Worm (Caenorhabditis elegans): ENCODE results near the gene kgb-2.

kgb-2 gene

DNA sequence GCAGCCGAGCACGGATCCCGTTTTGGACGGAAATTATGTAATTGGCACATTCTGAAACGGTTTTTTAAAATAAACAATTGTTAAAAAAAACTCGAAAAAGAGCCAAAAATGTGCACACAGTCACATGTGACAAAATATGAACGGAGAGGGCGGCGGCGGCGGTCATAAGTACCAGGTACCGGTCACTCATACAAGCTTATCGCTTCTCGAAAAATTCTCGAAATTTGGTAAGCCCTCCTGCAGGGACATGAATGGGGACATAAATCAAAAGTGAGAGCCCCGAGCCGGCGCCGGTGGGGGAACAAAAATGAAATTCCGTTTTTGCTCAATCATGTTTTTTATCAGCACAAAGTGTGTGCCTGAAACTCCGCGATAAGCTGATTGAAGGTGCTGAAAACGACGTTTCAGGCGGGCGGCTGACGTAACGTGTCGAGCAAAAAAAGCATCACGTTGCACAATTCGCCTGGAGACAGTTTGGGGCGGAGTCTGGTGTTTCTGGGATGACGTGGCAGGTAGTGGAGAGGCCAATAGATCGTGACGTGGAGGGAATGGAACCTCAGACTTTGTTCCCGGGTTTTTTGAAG lies 6.5 kb downstream of the kgb-2 start, which contains the start of gene ltah-1.2:
Gene ltah-1.2 (minus strand): TSS at position 51 of the 584 bp plus-strand sequence.
- TF ChIP-seq nhr-237 (tag; optimal IDR thresholded peaks at IDR 0.05) (no peak), elt-2 (tag; optimal IDR thresholded peaks at IDR 0.05) (peak; percentile 90), hmg-11 (tag; optimal IDR thresholded peaks at IDR 0.05) (no peak), ceh-9 (tag; optimal IDR thresholded peaks at IDR 0.05) (no peak), nfya-1 (tag; optimal IDR thresholded peaks at IDR 0.05; ENCODE audit: insufficient read depth) (peak; percentile 38), pqm-1 (tag; optimal IDR thresholded peaks at IDR 0.05) (peak; percentile 43)

DNA sequence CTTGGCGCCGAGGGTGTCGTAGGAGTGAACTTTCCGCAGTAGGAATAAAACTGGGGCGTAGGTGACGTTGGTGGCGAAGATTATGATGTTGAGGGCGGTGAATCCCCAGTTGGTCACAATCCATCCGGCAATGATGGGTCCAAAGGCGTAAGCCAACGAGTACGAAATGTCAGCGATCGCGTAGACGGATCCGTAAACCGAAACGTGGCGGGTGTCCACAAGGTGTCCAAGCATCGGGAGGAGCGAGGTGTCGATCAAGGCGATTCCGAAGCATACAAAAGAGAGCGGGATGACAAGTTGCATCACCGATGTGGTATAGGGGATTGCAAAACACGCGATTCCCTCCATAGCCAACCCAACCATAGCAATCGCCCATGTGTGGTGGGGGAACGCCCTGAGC lies 12.1 kb downstream of the kgb-2 start:
- TF ChIP-seq lin-15B (tag; optimal IDR thresholded peaks at IDR 0.05) (no peak), nhr-11 (tag; optimal IDR thresholded peaks at IDR 0.05) (no peak), hmg-11 (tag; optimal IDR thresholded peaks at IDR 0.05) (no peak), ceh-82 (tag; optimal IDR thresholded peaks at IDR 0.05) (no peak), pqm-1 (tag; optimal IDR thresholded peaks at IDR 0.05) (no peak), nhr-43 (tag; optimal IDR thresholded peaks at IDR 0.05; ENCODE audit: poor library complexity, severe bottlenecking) (no peak), daf-12 (tag; optimal IDR thresholded peaks at IDR 0.05) (no peak)

DNA sequence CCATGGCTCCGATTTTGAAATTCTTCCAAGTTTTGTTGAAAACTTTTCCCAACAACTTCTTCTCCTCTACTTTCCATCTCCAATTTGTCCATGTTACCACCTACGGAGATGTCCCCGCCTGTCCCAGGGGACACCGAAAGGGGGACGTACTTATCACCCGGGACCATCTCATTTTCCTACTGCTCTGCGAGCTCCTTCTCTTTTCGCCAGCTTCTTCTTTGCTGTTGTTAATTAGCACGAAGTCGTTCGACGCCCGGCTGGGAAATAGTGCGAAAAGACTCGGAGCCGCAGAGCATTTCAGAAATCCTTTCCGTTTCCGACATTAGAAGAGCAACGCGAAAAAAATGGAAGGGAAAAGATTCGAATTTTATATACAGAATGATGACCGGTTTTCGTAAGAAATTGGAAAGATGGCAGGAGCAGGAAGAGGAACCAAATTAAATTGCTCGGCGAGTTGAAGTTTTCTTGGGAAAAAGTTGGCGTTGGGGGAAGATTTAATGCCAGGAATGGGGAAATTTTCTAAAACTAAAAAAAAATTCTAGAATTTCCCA lies 15.3 kb downstream of the kgb-2 start:
- TF ChIP-seq ZK546.5 (tag; optimal IDR thresholded peaks at IDR 0.05) = no peak
- TF ChIP-seq jun-1 (tag; optimal IDR thresholded peaks at IDR 0.05) = no peak
- no peak for TF ChIP-seq snpc-4 (tag; optimal IDR thresholded peaks at IDR 0.05)
- no peak for TF ChIP-seq nhr-43 (tag; optimal IDR thresholded peaks at IDR 0.05; ENCODE audit: poor library complexity, severe bottlenecking)
- no peak for TF ChIP-seq skn-1 (tag; optimal IDR thresholded peaks at IDR 0.05)
- TF ChIP-seq nhr-28 (tag; optimal IDR thresholded peaks at IDR 0.05) = no peak
- TF ChIP-seq fkh-10 (GFP tag; optimal IDR thresholded peaks at IDR 0.05) = no peak

DNA sequence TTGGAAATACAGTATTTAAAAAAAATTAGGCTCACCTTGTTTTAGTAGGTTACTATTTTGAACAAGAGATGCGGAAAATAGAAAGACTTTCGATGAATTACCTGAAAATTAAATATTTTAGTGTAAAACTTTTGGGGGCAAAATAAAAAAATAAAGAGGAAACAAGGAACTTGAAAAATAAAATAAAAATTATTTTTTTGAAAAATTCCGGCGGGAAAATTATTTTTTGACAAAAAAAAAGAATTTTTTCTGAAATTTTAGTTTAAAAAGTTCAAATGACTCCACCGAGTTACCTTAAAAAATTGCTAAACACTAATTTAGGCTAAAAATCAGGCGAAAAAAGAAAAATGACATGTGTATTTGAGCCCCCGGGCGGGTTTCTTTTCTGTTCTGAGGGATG lies 18.0 kb downstream of the kgb-2 start, which contains the start of the genes cha-1 and unc-17:
Gene cha-1 (minus strand): TSS at position 101 of the 400 bp plus-strand sequence.
Gene unc-17 (minus strand): TSS at position 103 of the 400 bp plus-strand sequence.
- TF ChIP-seq snpc-4 (tag; optimal IDR thresholded peaks at IDR 0.05) = no peak

DNA sequence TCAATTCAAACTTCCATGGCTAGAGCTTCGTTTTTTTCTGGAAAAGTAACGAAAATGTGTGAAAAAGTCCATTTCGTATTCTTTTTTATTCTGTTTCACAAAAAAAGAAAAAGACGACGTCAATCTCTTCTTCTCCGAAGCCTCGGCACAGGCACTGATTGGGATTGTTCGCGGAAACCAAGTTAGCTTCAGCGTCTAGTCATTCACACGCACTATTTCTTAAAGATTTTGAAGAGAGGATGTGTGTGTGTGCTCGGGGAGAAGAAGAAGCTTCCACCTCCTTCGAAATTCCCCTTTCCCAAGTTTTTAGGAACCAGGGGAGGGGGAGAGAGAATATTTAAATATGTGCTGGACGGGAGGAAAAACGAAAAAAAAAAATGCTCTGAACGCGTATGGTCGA lies 19.9 kb downstream of the kgb-2 start:
- TF ChIP-seq eor-1 (tag; optimal IDR thresholded peaks at IDR 0.05) = no peak
- TF ChIP-seq mml-1 (tag; optimal IDR thresholded peaks at IDR 0.05) = no peak
- peak; percentile 25 for TF ChIP-seq nfya-1 (tag; optimal IDR thresholded peaks at IDR 0.05; ENCODE audit: insufficient read depth)
- TF ChIP-seq nhr-43 (tag; optimal IDR thresholded peaks at IDR 0.05; ENCODE audit: poor library complexity, severe bottlenecking) = no peak
- peak; percentile 84 for TF ChIP-seq fkh-10 (GFP tag; optimal IDR thresholded peaks at IDR 0.05)
- TF ChIP-seq ztf-4 (tag; optimal IDR thresholded peaks at IDR 0.05) = no peak
- no peak for TF ChIP-seq nhr-67 (tag; optimal IDR thresholded peaks at IDR 0.05)
- TF ChIP-seq nhr-237 (tag; optimal IDR thresholded peaks at IDR 0.05) = no peak
- TF ChIP-seq aly-2 (tag; optimal IDR thresholded peaks at IDR 0.05) = no peak

DNA sequence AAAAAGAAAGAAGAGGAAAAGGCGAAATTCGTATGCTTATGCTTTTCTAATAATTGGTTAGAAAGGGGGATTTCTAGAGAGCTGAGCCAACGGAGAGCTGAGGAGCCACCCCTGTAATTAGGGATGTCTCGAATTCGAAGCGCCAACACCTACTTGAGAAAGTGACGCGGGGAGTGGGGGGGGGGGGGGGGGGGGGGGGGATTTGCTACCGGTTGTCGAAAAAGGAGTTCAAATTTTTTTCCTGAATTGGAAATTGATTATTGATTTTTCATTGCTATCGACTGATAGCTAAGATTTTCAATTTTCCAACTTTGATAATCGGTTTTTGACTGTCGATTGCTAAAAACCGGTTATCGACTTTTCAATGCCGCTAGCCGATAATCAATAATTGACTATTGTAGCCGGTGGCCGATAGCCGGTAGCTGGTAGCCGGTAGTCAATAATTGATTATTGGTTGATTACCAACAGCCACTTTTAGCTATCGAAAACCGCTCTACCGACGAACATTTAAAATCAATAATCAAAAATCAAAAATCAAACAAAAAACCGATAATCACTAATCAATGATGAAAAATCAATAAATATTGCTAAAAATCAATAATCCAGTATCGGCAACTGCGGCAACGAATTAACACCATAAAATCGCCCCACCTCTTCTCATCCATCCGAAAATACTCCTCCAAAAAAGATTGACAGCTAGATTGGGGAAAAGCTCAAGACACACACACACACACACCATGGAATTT lies 22.5 kb downstream of the kgb-2 start:
- TF ChIP-seq ama-1 (optimal IDR thresholded peaks at IDR 0.05) = no peak
- TF ChIP-seq lin-39 (tag; optimal IDR thresholded peaks at IDR 0.05) = no peak
- no peak for TF ChIP-seq nhr-237 (tag; optimal IDR thresholded peaks at IDR 0.05)
- TF ChIP-seq elt-3 (tag; optimal IDR thresholded peaks at IDR 0.05) = no peak
- TF ChIP-seq ceh-28 (tag; optimal IDR thresholded peaks at IDR 0.05) = peak; percentile 81

DNA sequence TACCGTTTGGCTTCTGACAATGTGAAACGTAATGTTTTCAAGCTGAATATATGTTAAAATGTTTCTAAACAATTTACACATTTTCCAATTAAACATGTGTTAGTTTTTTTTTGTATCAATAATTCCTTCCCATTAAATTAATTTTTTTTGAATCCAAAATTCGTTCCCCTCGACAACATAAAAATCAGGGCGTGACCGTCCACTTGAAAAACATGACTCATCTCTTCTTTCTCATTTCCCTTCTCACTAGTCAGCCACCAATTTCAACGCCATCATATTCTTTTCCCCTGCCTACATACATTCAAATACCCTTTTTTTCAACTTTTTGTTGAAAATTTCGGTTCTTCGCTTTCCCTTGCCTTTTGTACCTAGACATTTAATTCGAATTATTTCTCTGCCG lies 25.9 kb downstream of the kgb-2 start:
- TF ChIP-seq nhr-11 (tag; optimal IDR thresholded peaks at IDR 0.05) (no peak), pha-4 (tag; optimal IDR thresholded peaks at IDR 0.05) (no peak), egl-5 (tag; optimal IDR thresholded peaks at IDR 0.05) (no peak), nhr-77 (tag; optimal IDR thresholded peaks at IDR 0.05) (no peak), nhr-28 (tag; optimal IDR thresholded peaks at IDR 0.05) (no peak), nhr-67 (tag; optimal IDR thresholded peaks at IDR 0.05) (no peak), mml-1 (tag; optimal IDR thresholded peaks at IDR 0.05) (no peak), mdl-1 (tag; optimal IDR thresholded peaks at IDR 0.05) (no peak), skn-1 (tag; optimal IDR thresholded peaks at IDR 0.05) (no peak), elt-1 (tag; optimal IDR thresholded peaks at IDR 0.05) (no peak), zag-1 (tag; optimal IDR thresholded peaks at IDR 0.05) (no peak)
